Fruit fly (Drosophila melanogaster) whole organism, embryonic: ENCODE data around the gene CG7054.

ENCODE experiments used
- ATbp ChIP-seq: fragments of 200-800 bp; sonication (Bioruptor generic); optimal IDR thresholded peaks from 2 replicates; lab custom pipeline; 2017; ENCODE audit warnings: missing biosample characterization, mild to moderate bottlenecking, missing genetic modification characterization, missing genetic modification reagents
- Bdp1 ChIP-seq: fragments of 200-800 bp; sonication (Bioruptor generic); optimal IDR thresholded peaks from 3 replicates; lab custom pipeline; 2016; ENCODE audit warnings: missing biosample characterization, missing genetic modification characterization
- CG10366 ChIP-seq: fragments of 200-800 bp; sonication (Bioruptor generic); IDR thresholded peaks from 2 replicates; pipeline ENCODE4 v1.3.6; 2022; ENCODE audit warnings: missing biosample characterization, missing genetic modification characterization
- CG11398 ChIP-seq: fragments of 200-800 bp; sonication (Bioruptor generic); optimal IDR thresholded peaks from 2 replicates; lab custom pipeline; 2016; ENCODE audit warnings: missing biosample characterization, missing genetic modification characterization
- CG11695 ChIP-seq: fragments of 200-800 bp; sonication (Bioruptor generic); IDR thresholded peaks from 3 replicates; pipeline ENCODE4 v1.3.6; 2022; ENCODE audit warnings: missing biosample characterization, missing genetic modification characterization
- CG15073 ChIP-seq: fragments of 200-800 bp; sonication (Bioruptor generic); optimal IDR thresholded peaks from 2 replicates; lab custom pipeline; 2016; ENCODE audit warnings: missing biosample characterization, missing genetic modification characterization
- CG15696 ChIP-seq: fragments of 200-800 bp; sonication (Bioruptor generic); optimal IDR thresholded peaks from 2 replicates; lab custom pipeline; 2019; ENCODE audit warnings: missing biosample characterization, mild to moderate bottlenecking, missing genetic modification characterization, moderate library complexity
- CG1602 ChIP-seq: fragments of 200-800 bp; sonication (Bioruptor generic); optimal IDR thresholded peaks from 3 replicates; lab custom pipeline; 2016; ENCODE audit warnings: missing biosample characterization, missing genetic modification characterization
- CG1603 ChIP-seq: fragments of 200-800 bp; sonication (Bioruptor generic); optimal IDR thresholded peaks from 2 replicates; lab custom pipeline; 2019; ENCODE audit warnings: missing biosample characterization, mild to moderate bottlenecking, missing genetic modification characterization, moderate library complexity
- CG33557 ChIP-seq: fragments of 200-800 bp; sonication (Bioruptor generic); optimal IDR thresholded peaks from 2 replicates; lab custom pipeline; 2019; ENCODE audit warnings: missing biosample characterization, mild to moderate bottlenecking, missing genetic modification characterization, moderate library complexity
- CG3407 ChIP-seq: fragments of 200-800 bp; sonication (Bioruptor generic); optimal IDR thresholded peaks from 2 replicates; lab custom pipeline; 2018; ENCODE audit warnings: missing biosample characterization, mild to moderate bottlenecking, missing genetic modification characterization
- CG4820 ChIP-seq: fragments of 200-800 bp; sonication (Bioruptor generic); optimal IDR thresholded peaks from 3 replicates; lab custom pipeline; 2016; ENCODE audit warnings: missing biosample characterization, missing genetic modification characterization
- CG7745 ChIP-seq: fragments of 200-800 bp; sonication (Bioruptor generic); optimal IDR thresholded peaks from 2 replicates; lab custom pipeline; 2018; ENCODE audit warnings: missing biosample characterization, mild to moderate bottlenecking, missing genetic modification characterization, moderate library complexity
- CHES-1-like ChIP-seq: fragments of 200-800 bp; sonication (Bioruptor generic); optimal IDR thresholded peaks from 2 replicates; lab custom pipeline; 2016; ENCODE audit warnings: missing biosample characterization, missing genetic modification characterization
- Dad ChIP-seq: fragments of 200-800 bp; sonication (Bioruptor generic); optimal IDR thresholded peaks from 3 replicates; lab custom pipeline; 2016; ENCODE audit warnings: missing biosample characterization, missing genetic modification characterization
- Dbx ChIP-seq: fragments of 200-800 bp; sonication (Bioruptor generic); IDR thresholded peaks from 3 replicates; pipeline ENCODE4 v1.3.6; 2022; ENCODE audit warnings: missing biosample characterization, missing genetic modification characterization
- Gug ChIP-seq: fragments of 200-800 bp; sonication (Bioruptor generic); IDR thresholded peaks from 4 replicates; pipeline ENCODE4 v1.3.6; 2022; ENCODE audit warnings: missing biosample characterization, missing genetic modification characterization
- HmgD ChIP-seq: fragments of 200-800 bp; sonication (Bioruptor generic); optimal IDR thresholded peaks from 3 replicates; lab custom pipeline; 2016; ENCODE audit warnings: missing biosample characterization, missing genetic modification characterization
- Hmr ChIP-seq: fragments of 200-800 bp; sonication (Bioruptor generic); optimal IDR thresholded peaks from 3 replicates; lab custom pipeline; 2017; ENCODE audit warnings: mild to moderate bottlenecking, missing biosample characterization, missing genetic modification reagents, missing genetic modification characterization
- Lpt ChIP-seq: fragments of >200 bp; optimal IDR thresholded peaks from 2 replicates; lab custom pipeline; 2018; ENCODE audit warnings: missing biosample characterization, missing genetic modification characterization
- Myb ChIP-seq: fragments of 200-800 bp; sonication (Bioruptor generic); optimal IDR thresholded peaks from 2 replicates; lab custom pipeline; 2016; ENCODE audit warnings: missing biosample characterization, missing genetic modification characterization
- Sry-δ ChIP-seq: fragments of 200-800 bp; sonication (Bioruptor generic); optimal IDR thresholded peaks from 2 replicates; lab custom pipeline; 2016; ENCODE audit warnings: missing biosample characterization, missing genetic modification characterization
- YL-1 ChIP-seq: fragments of 200-800 bp; sonication (Bioruptor generic); optimal IDR thresholded peaks from 3 replicates; lab custom pipeline; 2017; ENCODE audit warnings: missing biosample characterization, mild to moderate bottlenecking, missing genetic modification characterization
- ap ChIP-seq: fragments of 200-800 bp; sonication (Bioruptor generic); IDR thresholded peaks from 2 replicates; pipeline ENCODE4 v1.3.6; 2022; ENCODE audit warnings: missing biosample characterization, missing genetic modification characterization
- ase ChIP-seq: fragments of 200-800 bp; sonication (Bioruptor generic); IDR thresholded peaks from 3 replicates; pipeline ENCODE4 v1.3.6; 2022; ENCODE audit warnings: missing biosample characterization, missing genetic modification characterization
- bab2 ChIP-seq: fragments of 200-800 bp; sonication (Bioruptor generic); optimal IDR thresholded peaks from 2 replicates; lab custom pipeline; 2016; ENCODE audit warnings: missing biosample characterization, missing genetic modification characterization
- bcd ChIP-seq: fragments of 200-800 bp; sonication (Bioruptor generic); optimal IDR thresholded peaks from 2 replicates; lab custom pipeline; 2017; ENCODE audit warnings: missing biosample characterization, mild to moderate bottlenecking, missing genetic modification characterization
- bigmax ChIP-seq: fragments of 200-800 bp; sonication (Bioruptor generic); optimal IDR thresholded peaks from 2 replicates; lab custom pipeline; 2018; ENCODE audit warnings: missing biosample characterization, mild to moderate bottlenecking, missing genetic modification characterization
- btn ChIP-seq: fragments of 200-800 bp; sonication (Bioruptor generic); optimal IDR thresholded peaks from 2 replicates; lab custom pipeline; 2016; ENCODE audit warnings: missing biosample characterization, missing genetic modification characterization
- chif ChIP-seq, 2 experiments: fragments of 200-800 bp; sonication (Bioruptor generic); optimal IDR thresholded peaks; 3 replicates each; lab custom pipeline; 2016; ENCODE audit warnings: missing biosample characterization in 2 of 2, missing genetic modification characterization in 2 of 2
- crol ChIP-seq: fragments of 200-800 bp; sonication (Bioruptor generic); IDR thresholded peaks from 2 replicates; pipeline ENCODE4 v1.3.6; 2022; ENCODE audit warnings: missing biosample characterization, missing genetic modification characterization
- da ChIP-seq: fragments of 200-800 bp; sonication (Bioruptor generic); optimal IDR thresholded peaks from 2 replicates; lab custom pipeline; 2016; ENCODE audit warnings: missing biosample characterization, missing genetic modification characterization
- dan ChIP-seq: fragments of 200-800 bp; sonication (Bioruptor generic); IDR thresholded peaks from 2 replicates; pipeline ENCODE4 v1.3.6; 2022; ENCODE audit warnings: missing biosample characterization, missing genetic modification characterization
- danr ChIP-seq: fragments of 200-800 bp; sonication (Bioruptor generic); IDR thresholded peaks from 2 replicates; pipeline ENCODE4 v1.3.6; 2022; ENCODE audit warnings: missing biosample characterization, missing genetic modification characterization
- dm ChIP-seq: fragments of 200-800 bp; sonication (Bioruptor generic); optimal IDR thresholded peaks from 3 replicates; lab custom pipeline; 2016; ENCODE audit warnings: missing biosample characterization, missing genetic modification characterization
- dysf ChIP-seq: fragments of 200-800 bp; sonication (Bioruptor generic); IDR thresholded peaks from 3 replicates; pipeline ENCODE4 v1.3.6; 2022; ENCODE audit warnings: missing biosample characterization, missing genetic modification characterization
- exex ChIP-seq: fragments of 200-800 bp; sonication (Bioruptor generic); optimal IDR thresholded peaks from 4 replicates; lab custom pipeline; 2018; ENCODE audit warnings: missing biosample characterization, mild to moderate bottlenecking, missing genetic modification characterization, moderate library complexity
- fd3F ChIP-seq: fragments of 200-800 bp; sonication (Bioruptor generic); optimal IDR thresholded peaks from 2 replicates; lab custom pipeline; 2018; ENCODE audit warnings: missing biosample characterization, mild to moderate bottlenecking, missing genetic modification characterization, moderate library complexity
- fd96Cb ChIP-seq: fragments of 200-800 bp; sonication (Bioruptor generic); optimal IDR thresholded peaks from 2 replicates; lab custom pipeline; 2018; ENCODE audit warnings: missing biosample characterization, mild to moderate bottlenecking, missing genetic modification characterization, moderate library complexity
- gcm2 ChIP-seq: fragments of 200-800 bp; sonication (Bioruptor generic); optimal IDR thresholded peaks from 2 replicates; lab custom pipeline; 2016; ENCODE audit warnings: missing biosample characterization, missing genetic modification characterization
- grn ChIP-seq: fragments of 200-800 bp; sonication (Bioruptor generic); optimal IDR thresholded peaks from 3 replicates; lab custom pipeline; 2017; ENCODE audit warnings: missing biosample characterization, missing genetic modification characterization
- gsb ChIP-seq: fragments of 200-800 bp; sonication (Bioruptor generic); IDR thresholded peaks from 2 replicates; pipeline ENCODE4 v1.3.6; 2022; ENCODE audit warnings: missing biosample characterization, missing genetic modification characterization
- her ChIP-seq: fragments of 200-800 bp; sonication (Bioruptor generic); optimal IDR thresholded peaks from 2 replicates; lab custom pipeline; 2016; ENCODE audit warnings: missing biosample characterization, missing genetic modification characterization
- hth ChIP-seq: fragments of >200 bp; optimal IDR thresholded peaks from 2 replicates; lab custom pipeline; 2017; ENCODE audit warnings: inconsistent platforms
- inv ChIP-seq: fragments of 200-800 bp; sonication (Bioruptor generic); IDR thresholded peaks from 2 replicates; pipeline ENCODE4 v1.3.6; 2022; ENCODE audit warnings: missing biosample characterization, missing genetic modification characterization; ENCODE audit not compliant: partially characterized antibody
- klu ChIP-seq: fragments of 200-800 bp; sonication (Bioruptor generic); IDR thresholded peaks from 2 replicates; pipeline ENCODE4 v1.3.6; 2022; ENCODE audit warnings: missing biosample characterization, missing genetic modification characterization
- lilli ChIP-seq: fragments of 200-800 bp; sonication (Bioruptor generic); optimal IDR thresholded peaks from 3 replicates; lab custom pipeline; 2016; ENCODE audit warnings: missing biosample characterization, missing genetic modification characterization
- sob ChIP-seq: fragments of 200-800 bp; sonication (Bioruptor generic); IDR thresholded peaks from 2 replicates; pipeline ENCODE4 v1.3.6; 2022; ENCODE audit warnings: missing biosample characterization, missing genetic modification characterization
- sr ChIP-seq: fragments of 200-800 bp; sonication (Bioruptor generic); IDR thresholded peaks from 3 replicates; pipeline ENCODE4 v1.3.6; 2022; ENCODE audit warnings: missing biosample characterization, missing genetic modification characterization
- tio ChIP-seq: fragments of 200-800 bp; sonication (Bioruptor generic); optimal IDR thresholded peaks from 2 replicates; lab custom pipeline; 2017; ENCODE audit warnings: missing biosample characterization, missing genetic modification characterization, inconsistent platforms
- tx ChIP-seq: fragments of 200-800 bp; sonication (Bioruptor generic); optimal IDR thresholded peaks from 2 replicates; lab custom pipeline; 2016; ENCODE audit warnings: missing biosample characterization, missing genetic modification characterization
- unc-4 ChIP-seq: fragments of 200-800 bp; sonication (Bioruptor generic); IDR thresholded peaks from 2 replicates; pipeline ENCODE4 v1.3.6; 2022; ENCODE audit warnings: missing biosample characterization, missing genetic modification characterization; ENCODE audit not compliant: partially characterized antibody
- zfh2 ChIP-seq: fragments of 200-800 bp; sonication (Bioruptor generic); optimal IDR thresholded peaks from 2 replicates; lab custom pipeline; 2016; ENCODE audit warnings: missing biosample characterization, missing genetic modification characterization

CG7054 gene

DNA sequence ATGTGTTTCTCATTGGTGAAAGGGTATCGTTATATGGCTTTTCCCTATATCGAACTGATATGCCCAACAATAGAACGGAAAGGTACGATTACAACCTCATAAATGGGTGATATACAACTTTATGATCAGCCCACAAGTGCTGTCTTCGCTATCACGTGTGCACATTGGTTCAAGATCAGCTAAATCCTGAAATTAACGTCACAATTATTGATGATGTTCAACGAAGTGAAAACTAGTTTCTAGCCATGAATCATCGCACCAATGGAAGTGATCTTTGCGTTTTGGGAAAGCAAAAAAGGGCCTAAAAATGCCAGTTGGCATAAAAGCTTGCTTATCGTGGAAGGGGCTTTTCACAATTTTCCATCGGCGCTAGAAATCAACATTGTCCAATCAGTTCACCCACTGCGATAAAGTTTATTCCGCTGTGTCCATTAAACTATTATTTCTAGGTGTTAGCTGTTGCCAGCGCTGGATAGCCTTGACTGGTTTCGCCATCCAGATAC, at the start of gene CG7054 (continued):
- TF ChIP-seq exex (peak; percentile 84), tio (GFP tag; lab: Kevin White, UChicago) (no peak), gcm2 (GFP tag; lab: Kevin White, UChicago) (no peak), CG15696 (tag; lab: Kevin White, UChicago) (no peak), ase (GFP tag; lab: Robert Waterston, UW) (no peak), fd96Cb (no peak), CG4820 (GFP tag; lab: Kevin White, UChicago) (no peak), YL-1 (peak; percentile 25), dm (GFP tag; lab: Kevin White, UChicago) (no peak), Lpt (GFP tag; lab: Kevin White, UChicago) (no peak), CG11398 (GFP tag; lab: Kevin White, UChicago) (no peak), her (GFP tag; lab: Kevin White, UChicago) (no peak), CHES-1-like (GFP tag; lab: Kevin White, UChicago) (no peak), Dbx (0 out of 3 replicates have a peak, but pooled peaks have one; percentile 23), Hmr (GFP tag; lab: Kevin White, UChicago) (peak; percentile 74), Bdp1 (GFP tag; lab: Kevin White, UChicago) (no peak), CG10366 (GFP tag; lab: Robert Waterston, UW) (no peak), HmgD (GFP tag; lab: Kevin White, UChicago) (no peak), dan (GFP tag; lab: Robert Waterston, UW) (no peak), CG1602 (GFP tag; lab: Kevin White, UChicago) (no peak), klu (GFP tag; lab: Robert Waterston, UW) (no peak), ap (GFP tag; lab: Robert Waterston, UW) (no peak), da (no peak), chif (GFP tag; optimal IDR thresholded peaks at IDR 0.05; lab: Kevin White, UChicago) (no peak), dysf (GFP tag; lab: Robert Waterston, UW) (no peak), Sry-δ (GFP tag; lab: Kevin White, UChicago) (no peak), bcd (no peak), CG3407 (GFP tag; lab: Kevin White, UChicago) (no peak), grn (GFP tag; lab: Kevin White, UChicago) (peak; percentile 84), fd3F (GFP tag; lab: Kevin White, UChicago) (no peak), bigmax (GFP tag; lab: Kevin White, UChicago) (no peak), CG33557 (GFP tag; lab: Kevin White, UChicago) (no peak), lilli (GFP tag; lab: Kevin White, UChicago) (peak; percentile 39), unc-4 (GFP tag; lab: Robert Waterston, UW) (no peak), hth (lab: Kevin White, UChicago) (no peak), Myb (GFP tag; lab: Kevin White, UChicago) (no peak), danr (no peak), zfh2 (GFP tag; lab: Kevin White, UChicago) (no peak), gsb (GFP tag; lab: Robert Waterston, UW) (no peak), Dad (GFP tag; lab: Kevin White, UChicago) (no peak), CG11695 (GFP tag; lab: Robert Waterston, UW) (0 out of 3 replicates have a peak, but pooled peaks have one; percentile 24), sob (GFP tag; lab: Robert Waterston, UW) (peak; percentile 22; the same call in 1 of the 2 replicates), inv (GFP tag; lab: Robert Waterston, UW) (no peak), CG15073 (GFP tag; lab: Kevin White, UChicago) (no peak), CG7745 (tag; lab: Kevin White, UChicago) (no peak), btn (GFP tag; lab: Kevin White, UChicago) (no peak), bab2 (GFP tag; lab: Kevin White, UChicago) (no peak), crol (GFP tag; lab: Robert Waterston, UW) (no peak), sr (GFP tag; lab: Robert Waterston, UW) (no peak), Gug (no peak), ATbp (GFP tag; lab: Kevin White, UChicago) (peak; percentile 32), tx (no peak), CG1603 (tag; lab: Kevin White, UChicago) (peak; percentile 32)
